Worm (Caenorhabditis elegans): ENCODE measurements around the gene fbxb-20.

Gene fbxb-20

ce11 chrII:1607575-1607974, 42.8 kb downstream of the fbxb-20 start:
- TF ChIP-seq pqm-1 (tag; optimal IDR thresholded peaks at IDR 0.05) (peak; percentile 19), nfya-1 (tag; optimal IDR thresholded peaks at IDR 0.05; ENCODE audit: insufficient read depth) (no peak), elt-3 (tag; optimal IDR thresholded peaks at IDR 0.05) (no peak), nhr-43 (tag; optimal IDR thresholded peaks at IDR 0.05; ENCODE audit: poor library complexity, severe bottlenecking) (no peak), elt-2 (tag; optimal IDR thresholded peaks at IDR 0.05) (peak; percentile 82), elt-1 (tag; optimal IDR thresholded peaks at IDR 0.05) (no peak), ZK546.5 (tag; optimal IDR thresholded peaks at IDR 0.05) (no peak), ceh-82 (tag; optimal IDR thresholded peaks at IDR 0.05) (no peak), mdl-1 (tag; optimal IDR thresholded peaks at IDR 0.05) (no peak), pha-4 (tag; optimal IDR thresholded peaks at IDR 0.05) (peak; percentile 67), ceh-9 (tag; optimal IDR thresholded peaks at IDR 0.05) (no peak), R02D3.7 (tag; optimal IDR thresholded peaks at IDR 0.05) (no peak), lin-39 (tag; optimal IDR thresholded peaks at IDR 0.05) (no peak), lsy-12 (tag; optimal IDR thresholded peaks at IDR 0.05) (no peak), sea-2 (GFP tag; optimal IDR thresholded peaks at IDR 0.05) (no peak), egl-27 (tag; optimal IDR thresholded peaks at IDR 0.05) (no peak), mml-1 (tag; optimal IDR thresholded peaks at IDR 0.05) (no peak), snpc-4 (tag; optimal IDR thresholded peaks at IDR 0.05) (no peak), jun-1 (tag; optimal IDR thresholded peaks at IDR 0.05) (no peak), nhr-12 (tag; optimal IDR thresholded peaks at IDR 0.05) (no peak), skn-1 (tag; optimal IDR thresholded peaks at IDR 0.05) (no peak), hmg-11 (tag; optimal IDR thresholded peaks at IDR 0.05) (no peak), nhr-77 (tag; optimal IDR thresholded peaks at IDR 0.05) (no peak), fos-1 (tag; optimal IDR thresholded peaks at IDR 0.05) (no peak)

DNA sequence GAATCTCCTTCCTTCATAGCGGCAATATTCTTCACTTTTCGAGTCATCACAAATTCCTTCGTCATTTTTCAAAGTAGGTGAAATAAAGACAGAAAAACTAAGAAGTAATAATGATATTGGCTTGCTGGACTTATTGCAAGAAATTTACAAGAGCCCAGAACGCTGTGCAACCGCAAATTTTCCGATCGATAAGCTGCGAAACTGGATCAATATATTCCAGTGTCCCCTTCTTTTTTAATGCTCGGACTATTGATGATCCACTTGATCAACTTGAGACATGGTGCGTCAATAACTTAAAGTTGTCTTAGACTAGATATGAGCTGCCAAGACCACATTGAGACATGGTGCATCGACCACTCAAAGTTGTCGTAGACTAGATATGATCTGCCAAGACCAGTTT, 44.3 kb downstream of the fbxb-20 start, which contains the start of gene bath-33:
TSS of gene bath-33 (minus strand) at position 101 of the 400 bp plus-strand sequence.
- TF ChIP-seq nhr-67 (tag; optimal IDR thresholded peaks at IDR 0.05) (no peak), unc-62 (GFP tag; optimal IDR thresholded peaks at IDR 0.05) (no peak), R02D3.7 (tag; optimal IDR thresholded peaks at IDR 0.05) (no peak), elt-1 (tag; optimal IDR thresholded peaks at IDR 0.05) (no peak), nhr-25 (tag; optimal IDR thresholded peaks at IDR 0.05) (no peak), nhr-43 (tag; optimal IDR thresholded peaks at IDR 0.05; ENCODE audit: poor library complexity, severe bottlenecking) (no peak), tbx-2 (tag; optimal IDR thresholded peaks at IDR 0.05) (no peak), zag-1 (tag; optimal IDR thresholded peaks at IDR 0.05) (no peak)

- TF ChIP-seq ztf-11 (tag; optimal IDR thresholded peaks at IDR 0.05) (no peak), nhr-76 (tag; optimal IDR thresholded peaks at IDR 0.05) (no peak), nhr-237 (tag; optimal IDR thresholded peaks at IDR 0.05) (no peak), mdl-1 (tag; optimal IDR thresholded peaks at IDR 0.05) (no peak), nhr-12 (tag; optimal IDR thresholded peaks at IDR 0.05) (no peak), ama-1 (optimal IDR thresholded peaks at IDR 0.05) (no peak), lsy-12 (tag; optimal IDR thresholded peaks at IDR 0.05) (no peak), ceh-28 (tag; optimal IDR thresholded peaks at IDR 0.05) (no peak), jun-1 (tag; optimal IDR thresholded peaks at IDR 0.05) (no peak), unc-62 (GFP tag; optimal IDR thresholded peaks at IDR 0.05) (no peak), ceh-82 (tag; optimal IDR thresholded peaks at IDR 0.05) (no peak), snpc-4 (tag; optimal IDR thresholded peaks at IDR 0.05) (no peak), daf-12 (tag; optimal IDR thresholded peaks at IDR 0.05) (no peak), ceh-16 (tag; optimal IDR thresholded peaks at IDR 0.05) (no peak), aly-2 (tag; optimal IDR thresholded peaks at IDR 0.05) (no peak), ZK546.5 (tag; optimal IDR thresholded peaks at IDR 0.05) (no peak), mml-1 (tag; optimal IDR thresholded peaks at IDR 0.05) (no peak), ztf-4 (tag; optimal IDR thresholded peaks at IDR 0.05) (no peak)
Observed at ce11 chrII:1605010-1605409, 45.4 kb downstream of the fbxb-20 start.

ce11 chrII:1603049-1603448, 47.4 kb downstream of the fbxb-20 start:
- no peak for TF ChIP-seq aly-2 (tag; optimal IDR thresholded peaks at IDR 0.05)
- TF ChIP-seq ztf-4 (tag; optimal IDR thresholded peaks at IDR 0.05): no peak
- no peak for TF ChIP-seq ama-1 (optimal IDR thresholded peaks at IDR 0.05)

Data from whole organism, L3 larva.